Fruit fly (Drosophila melanogaster): ENCODE measurements around the gene CG11050.

CG11050 gene

dm6 chr2L:6610683-6611373, at the start of gene CG11050 (continued):
- peak; percentile 71; the same call in 1 of the 2 replicates for TF ChIP-seq CG17612 (GFP tag; IDR thresholded peaks at IDR 0.05)
- TF ChIP-seq CG11504 (tag; optimal IDR thresholded peaks at IDR 0.05): peak; percentile 80
- TF ChIP-seq CG9215 (GFP tag; IDR thresholded peaks at IDR 0.05): peak; percentile 48; the same call in 1 of the 2 replicates
- TF ChIP-seq zen2 (GFP tag; IDR thresholded peaks at IDR 0.05; ENCODE audit: partially characterized antibody): peak; percentile 38; the same call in 1 of the 3 replicates
- no peak for TF ChIP-seq CG8281 (tag; optimal IDR thresholded peaks at IDR 0.05)
- TF ChIP-seq usp (GFP tag; optimal IDR thresholded peaks at IDR 0.05): no peak
- peak; percentile 53 for TF ChIP-seq scrt (GFP tag; optimal IDR thresholded peaks at IDR 0.05)
- TF ChIP-seq CG4820 (GFP tag; optimal IDR thresholded peaks at IDR 0.05): peak; percentile 65
- TF ChIP-seq slbo (GFP tag; IDR thresholded peaks at IDR 0.05): peak; percentile 89
- peak; percentile 89 for TF ChIP-seq Myb (GFP tag; optimal IDR thresholded peaks at IDR 0.05)
- TF ChIP-seq repo (GFP tag; optimal IDR thresholded peaks at IDR 0.05): peak; percentile 70
- TF ChIP-seq CG7271 (tag; optimal IDR thresholded peaks at IDR 0.05): peak; percentile 54
- peak; percentile 61 for TF ChIP-seq CG15269 (tag; optimal IDR thresholded peaks at IDR 0.05)
- TF ChIP-seq Dref (GFP tag; IDR thresholded peaks at IDR 0.05): peak; percentile 48
- peak; percentile 94 for TF ChIP-seq Hmr (GFP tag; optimal IDR thresholded peaks at IDR 0.05)
- 0 out of 3 replicates have a peak, but pooled peaks have one; percentile 32 for TF ChIP-seq CG14860 (GFP tag; IDR thresholded peaks at IDR 0.05; ENCODE audit: partially characterized antibody)
- TF ChIP-seq CG14014 (GFP tag; IDR thresholded peaks at IDR 0.05): peak; percentile 78
- TF ChIP-seq CTCF (GFP tag; optimal IDR thresholded peaks at IDR 0.05): peak; percentile 72
- peak; percentile 69 for TF ChIP-seq cg (GFP tag; optimal IDR thresholded peaks at IDR 0.05)
- TF ChIP-seq pfk (GFP tag; optimal IDR thresholded peaks at IDR 0.05): peak; percentile 23
- TF ChIP-seq br (optimal IDR thresholded peaks at IDR 0.05): no peak
- TF ChIP-seq Abd-B (GFP tag; optimal IDR thresholded peaks at IDR 0.05): no peak
- no peak for TF ChIP-seq fd102C (GFP tag; optimal IDR thresholded peaks at IDR 0.05)
- peak; percentile 82 for TF ChIP-seq Hsf (GFP tag; optimal IDR thresholded peaks at IDR 0.05)
- peak; percentile 44 for TF ChIP-seq CG17568 (GFP tag; optimal IDR thresholded peaks at IDR 0.05)
- TF ChIP-seq D (optimal IDR thresholded peaks at IDR 0.05): no peak
- TF ChIP-seq D (GFP tag; optimal IDR thresholded peaks at IDR 0.05): no peak
- TF ChIP-seq row (GFP tag; IDR thresholded peaks at IDR 0.05): peak; percentile 74
- peak; percentile 84 for TF ChIP-seq stc (GFP tag; IDR thresholded peaks at IDR 0.05)
- peak; percentile 84 for TF ChIP-seq CG12659 (GFP tag; optimal IDR thresholded peaks at IDR 0.05)
- peak; percentile 57 for TF ChIP-seq CG17912 (GFP tag; optimal IDR thresholded peaks at IDR 0.05)
- TF ChIP-seq Fer3 (tag; optimal IDR thresholded peaks at IDR 0.05): peak; percentile 60
- peak; percentile 20 for TF ChIP-seq fd3F (GFP tag; optimal IDR thresholded peaks at IDR 0.05)
- TF ChIP-seq hbn (GFP tag; IDR thresholded peaks at IDR 0.05; ENCODE audit: partially characterized antibody): peak; percentile 46; the same call in 1 of the 2 replicates
- no peak for TF ChIP-seq Sox100B (GFP tag; optimal IDR thresholded peaks at IDR 0.05)
- TF ChIP-seq mirr (GFP tag; optimal IDR thresholded peaks at IDR 0.05): peak; percentile 50
- TF ChIP-seq lilli (GFP tag; optimal IDR thresholded peaks at IDR 0.05): peak; percentile 91
- TF ChIP-seq ranshi (GFP tag; IDR thresholded peaks at IDR 0.05): peak; percentile 76
- TF ChIP-seq Hr39 (optimal IDR thresholded peaks at IDR 0.05): no peak
- TF ChIP-seq CG6254 (GFP tag; optimal IDR thresholded peaks at IDR 0.05): peak; percentile 68
- TF ChIP-seq az2 (GFP tag; optimal IDR thresholded peaks at IDR 0.05): peak; percentile 83
- no peak for TF ChIP-seq eve (GFP tag; optimal IDR thresholded peaks at IDR 0.05)
- TF ChIP-seq unc-4 (GFP tag; IDR thresholded peaks at IDR 0.05; ENCODE audit: partially characterized antibody): peak; percentile 48; the same call in 1 of the 2 replicates
- TF ChIP-seq Dfd (GFP tag; optimal IDR thresholded peaks at IDR 0.05): peak in 1 of 2 experiments; percentile 13
- TF ChIP-seq CG7839 (tag; optimal IDR thresholded peaks at IDR 0.05): peak; percentile 73
- peak; percentile 90 for TF ChIP-seq pita (GFP tag; optimal IDR thresholded peaks at IDR 0.05)
- TF ChIP-seq CG11695 (GFP tag; IDR thresholded peaks at IDR 0.05): 0 out of 3 replicates have a peak, but pooled peaks have one; percentile 37
- TF ChIP-seq CG8388 (GFP tag; optimal IDR thresholded peaks at IDR 0.05): peak; percentile 69
- peak; percentile 80 for TF ChIP-seq Antp (GFP tag; optimal IDR thresholded peaks at IDR 0.05)
- TF ChIP-seq CG1602 (GFP tag; optimal IDR thresholded peaks at IDR 0.05): peak; percentile 70

Data from whole organism, embryonic.